Worm (Caenorhabditis elegans): ENCODE data around the gene F49H12.2.

- TF ChIP-seq flt-1 (GFP tag; IDR thresholded peaks at IDR 0.05) (no peak), hnd-1 (tag; optimal IDR thresholded peaks at IDR 0.05) (no peak), ets-7 (tag; optimal IDR thresholded peaks at IDR 0.05) (no peak), hmg-4 (GFP tag; optimal IDR thresholded peaks at IDR 0.05) (peak; percentile 40), ama-1 (optimal IDR thresholded peaks at IDR 0.05) (no peak), scrt-1 (GFP tag; IDR thresholded peaks at IDR 0.05) (0 out of 2 replicates have a peak, but pooled peaks have one; percentile 23), pes-1 (GFP tag; IDR thresholded peaks at IDR 0.05) (no peak), ceh-13 (GFP tag; optimal IDR thresholded peaks at IDR 0.05) (no peak)
Measured at ce11 chrX:2044541-2045168, 40.4 kb upstream of the F49H12.2 start.
